Worm (Caenorhabditis elegans) whole organism, L1 larva: ENCODE data around the gene nlp-69.

Experiments
- C34B4.2 ChIP-seq: sonication (generic microtip); optimal IDR thresholded peaks from 2 replicates; lab custom pipeline; 2017; ENCODE audit warnings: mild to moderate bottlenecking, missing genetic modification characterization, missing compliant biosample characterization
- Y116A8C.19 ChIP-seq: sonication (generic microtip); optimal IDR thresholded peaks from 2 replicates; lab custom pipeline; 2016; ENCODE audit warnings: missing compliant biosample characterization, missing genetic modification characterization, borderline replicate concordance
- alr-1 ChIP-seq: fragments of 200-800 bp; sonication (Bioruptor generic); optimal IDR thresholded peaks from 2 replicates; lab custom pipeline; 2018; ENCODE audit warnings: borderline replicate concordance, mild to moderate bottlenecking, missing genetic modification characterization, missing compliant biosample characterization
- blmp-1 ChIP-seq: fragments of 150-350 bp; optimal IDR thresholded peaks from 2 replicates; lab custom pipeline; 2014; ENCODE audit warnings: missing biosample characterization, missing genetic modification characterization
- ceh-88 ChIP-seq: fragments of 200-800 bp; sonication (Bioruptor generic); IDR thresholded peaks from 2 replicates; pipeline ENCODE4 v1.3.6; 2022; ENCODE audit warnings: missing genetic modification characterization, missing compliant biosample characterization
- ceh-90 ChIP-seq: sonication (generic microtip); optimal IDR thresholded peaks from 2 replicates; lab custom pipeline; 2016; ENCODE audit warnings: missing genetic modification characterization, missing compliant biosample characterization
- dsc-1 ChIP-seq: sonication (generic microtip); optimal IDR thresholded peaks from 2 replicates; lab custom pipeline; 2016; ENCODE audit warnings: mild to moderate bottlenecking, missing genetic modification characterization, missing compliant biosample characterization
- ets-5 ChIP-seq: fragments of 200-800 bp; sonication (Bioruptor generic); IDR thresholded peaks from 2 replicates; pipeline ENCODE4 v1.3.6; 2022; ENCODE audit warnings: missing genetic modification characterization, missing compliant biosample characterization
- fkh-10 ChIP-seq: sonication (generic microtip); optimal IDR thresholded peaks from 2 replicates; lab custom pipeline; 2017; ENCODE audit warnings: missing biosample characterization, missing genetic modification reagents, missing genetic modification characterization
- fkh-8 ChIP-seq: sonication (generic microtip); optimal IDR thresholded peaks from 2 replicates; lab custom pipeline; 2016; ENCODE audit warnings: mild to moderate bottlenecking, missing genetic modification characterization, missing compliant biosample characterization
- fos-1 ChIP-seq: fragments of 150-350 bp; optimal IDR thresholded peaks from 2 replicates; lab custom pipeline; 2014; ENCODE audit warnings: missing biosample characterization, missing genetic modification characterization
- grh-1 ChIP-seq: fragments of 200-800 bp; sonication (Bioruptor generic); IDR thresholded peaks from 2 replicates; pipeline ENCODE4 v1.3.6; 2022; ENCODE audit warnings: missing genetic modification reagents, missing genetic modification characterization, missing compliant biosample characterization
- hlh-4 ChIP-seq: sonication (generic microtip); optimal IDR thresholded peaks from 2 replicates; lab custom pipeline; 2016; ENCODE audit warnings: mild to moderate bottlenecking, missing genetic modification characterization, missing compliant biosample characterization
- hpl-2 ChIP-seq: fragments of 150-350 bp; optimal IDR thresholded peaks from 2 replicates; lab custom pipeline; 2014; ENCODE audit warnings: missing biosample characterization, missing genetic modification reagents, missing genetic modification characterization
- lin-14 ChIP-seq: fragments of 200-800 bp; sonication (Bioruptor generic); optimal IDR thresholded peaks from 2 replicates; lab custom pipeline; 2018; ENCODE audit warnings: mild to moderate bottlenecking, missing genetic modification characterization, moderate library complexity, missing compliant biosample characterization
- lin-35 ChIP-seq, 2 experiments: fragments of 150-350 bp; optimal IDR thresholded peaks; 2 replicates each; lab custom pipeline; 2014; ENCODE audit warnings: missing biosample characterization in 2 of 2, missing genetic modification characterization in 2 of 2, missing genetic modification reagents in 2 of 2
- lin-39 ChIP-seq: fragments of 150-350 bp; optimal IDR thresholded peaks from 2 replicates; lab custom pipeline; 2014; ENCODE audit warnings: missing biosample characterization, missing genetic modification reagents, missing genetic modification characterization
- lsy-2 ChIP-seq, 2 experiments: fragments of 150-350 bp; optimal IDR thresholded peaks; 2 replicates each; lab custom pipeline; 2014; ENCODE audit warnings: missing biosample characterization in 2 of 2, missing genetic modification characterization in 2 of 2
- mdl-1 ChIP-seq, 2 experiments: fragments of 150-350 bp; optimal IDR thresholded peaks; 2 replicates each; lab custom pipeline; 2014 to 2017; ENCODE audit warnings: missing biosample characterization in 2 of 2, missing genetic modification characterization in 2 of 2, inconsistent platforms in 1 of 2
- mef-2 ChIP-seq: fragments of 150-350 bp; optimal IDR thresholded peaks from 2 replicates; lab custom pipeline; 2014; ENCODE audit warnings: missing biosample characterization, missing genetic modification characterization
- nhr-12 ChIP-seq: sonication (generic microtip); optimal IDR thresholded peaks from 2 replicates; lab custom pipeline; 2017; ENCODE audit warnings: missing biosample characterization, missing genetic modification characterization
- nhr-19 ChIP-seq: fragments of 200-800 bp; sonication (Bioruptor generic); conservative IDR thresholded peaks from 2 replicates; pipeline ENCODE4 v1.3.6; 2022; ENCODE audit warnings: missing genetic modification characterization, missing compliant biosample characterization
- nhr-237 ChIP-seq: fragments of 150-350 bp; optimal IDR thresholded peaks from 2 replicates; lab custom pipeline; 2014; ENCODE audit warnings: missing biosample characterization, missing genetic modification characterization
- nhr-28 ChIP-seq: fragments of 150-350 bp; optimal IDR thresholded peaks from 2 replicates; lab custom pipeline; 2014; ENCODE audit warnings: missing biosample characterization, missing genetic modification characterization
- nhr-47 ChIP-seq: sonication (generic microtip); optimal IDR thresholded peaks from 2 replicates; lab custom pipeline; 2016; ENCODE audit warnings: mild to moderate bottlenecking, missing genetic modification characterization, moderate library complexity, missing compliant biosample characterization
- nhr-71 ChIP-seq: sonication (generic microtip); optimal IDR thresholded peaks from 2 replicates; lab custom pipeline; 2016; ENCODE audit warnings: mild to moderate bottlenecking, missing genetic modification characterization, moderate library complexity, missing compliant biosample characterization
- nhr-85 ChIP-seq: sonication (generic microtip); peaks from one replicate; lab custom pipeline; 2016; ENCODE audit warnings: missing genetic modification characterization, inconsistent platforms, missing compliant biosample characterization
- nhr-90 ChIP-seq: sonication (generic microtip); optimal IDR thresholded peaks from 2 replicates; lab custom pipeline; 2016; ENCODE audit warnings: mild to moderate bottlenecking, missing genetic modification characterization, missing compliant biosample characterization; ENCODE audit not compliant: poor library complexity
- pag-3 ChIP-seq: sonication (generic microtip); optimal IDR thresholded peaks from 2 replicates; lab custom pipeline; 2017; ENCODE audit warnings: missing genetic modification characterization, mild to moderate bottlenecking, missing compliant biosample characterization, antibody characterized with exemption, borderline replicate concordance; ENCODE audit not compliant: insufficient read depth
- pax-3 ChIP-seq: fragments of 200-800 bp; sonication (Bioruptor generic); optimal IDR thresholded peaks from 2 replicates; lab custom pipeline; 2018; ENCODE audit warnings: mild to moderate bottlenecking, missing genetic modification characterization, moderate library complexity, missing compliant biosample characterization
- skn-1 ChIP-seq: fragments of 150-350 bp; optimal IDR thresholded peaks from 2 replicates; lab custom pipeline; 2014; ENCODE audit warnings: missing biosample characterization, missing genetic modification characterization
- snu-23 ChIP-seq: sonication (generic microtip); optimal IDR thresholded peaks from 2 replicates; lab custom pipeline; 2016; ENCODE audit warnings: missing genetic modification characterization, missing compliant biosample characterization
- swsn-7 ChIP-seq: sonication (generic microtip); optimal IDR thresholded peaks from 2 replicates; lab custom pipeline; 2016; ENCODE audit warnings: missing genetic modification characterization, missing compliant biosample characterization
- unc-130 ChIP-seq: fragments of 150-350 bp; optimal IDR thresholded peaks from 2 replicates; lab custom pipeline; 2017; ENCODE audit warnings: missing biosample characterization, missing genetic modification characterization, inconsistent platforms
- unc-30 ChIP-seq: sonication (generic microtip); optimal IDR thresholded peaks from 2 replicates; lab custom pipeline; 2017; ENCODE audit warnings: missing biosample characterization, missing genetic modification characterization
- unc-98 ChIP-seq: fragments of 200-800 bp; sonication (Bioruptor generic); IDR thresholded peaks from 2 replicates; pipeline ENCODE4 v1.3.6; 2022; ENCODE audit warnings: missing genetic modification characterization, missing compliant biosample characterization
- vab-15 ChIP-seq: sonication (generic microtip); optimal IDR thresholded peaks from 2 replicates; lab custom pipeline; 2017; ENCODE audit warnings: missing genotype, mild to moderate bottlenecking, missing genetic modification characterization, missing compliant biosample characterization
- zag-1 ChIP-seq: fragments of 150-350 bp; optimal IDR thresholded peaks from 2 replicates; lab custom pipeline; 2014; ENCODE audit warnings: missing biosample characterization, missing genetic modification characterization
- zip-4 ChIP-seq: fragments of 200-800 bp; sonication (Bioruptor generic); optimal IDR thresholded peaks from 2 replicates; lab custom pipeline; 2018; ENCODE audit warnings: mild to moderate bottlenecking, missing genetic modification characterization, moderate library complexity, missing compliant biosample characterization
- ztf-11 ChIP-seq, 2 experiments: sonication (generic microtip); optimal IDR thresholded peaks; 2 replicates each; lab custom pipeline; 2016 to 2017; ENCODE audit warnings: missing genetic modification characterization in 2 of 2, missing biosample characterization in 1 of 2, missing compliant biosample characterization in 1 of 2

The nlp-69 gene

ce11 chrV:20068389-20068788, 26.4 kb downstream of the nlp-69 start:
- no peak for TF ChIP-seq dsc-1 (tag; lab: Kevin White, UChicago)
- peak in 1 of 2 experiments; percentile 53 for TF ChIP-seq lin-35 (GFP tag; optimal IDR thresholded peaks at IDR 0.05; lab: Kevin White, UChicago)
- no peak for TF ChIP-seq nhr-85 (tag; lab: Kevin White, UChicago)
- no peak for TF ChIP-seq nhr-71 (tag; lab: Kevin White, UChicago)
- peak; percentile 4 for TF ChIP-seq swsn-7 (tag; lab: Kevin White, UChicago)
- TF ChIP-seq pag-3 (tag; lab: Kevin White, UChicago): no peak
- no peak for TF ChIP-seq Y116A8C.19 (tag; lab: Kevin White, UChicago)
- peak; percentile 63 to 91 for TF ChIP-seq lsy-2 (tag; optimal IDR thresholded peaks at IDR 0.05; lab: Kevin White, UChicago)
- TF ChIP-seq nhr-90 (tag; lab: Kevin White, UChicago): peak; percentile 1
- TF ChIP-seq mdl-1 (tag; optimal IDR thresholded peaks at IDR 0.05; lab: Kevin White, UChicago): peak in 1 of 2 experiments; percentile 10
- TF ChIP-seq snu-23 (GFP tag; lab: Kevin White, UChicago): peak; percentile 51
- no peak for TF ChIP-seq ceh-90 (tag; lab: Kevin White, UChicago)
- TF ChIP-seq blmp-1 (tag; lab: Kevin White, UChicago): peak; percentile 6
- TF ChIP-seq skn-1: peak; percentile 15

DNA sequence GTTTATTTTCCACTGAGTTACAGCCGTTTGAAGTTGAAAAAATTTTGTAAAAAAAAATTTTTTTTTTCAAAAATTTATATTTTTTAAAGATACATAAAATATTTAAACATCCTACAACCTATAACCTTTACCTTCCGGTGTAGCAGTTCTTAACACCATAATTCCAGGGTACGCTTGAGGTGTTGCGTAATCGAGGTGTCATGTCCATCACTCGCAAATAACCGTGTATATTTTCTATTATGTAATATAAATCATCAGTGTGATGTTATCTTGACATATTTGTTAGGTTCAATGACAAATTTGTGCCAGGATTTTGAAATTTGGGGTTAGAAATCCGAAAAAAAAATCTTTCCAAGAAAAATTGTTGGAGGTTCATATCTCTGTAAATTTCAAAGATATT, 27.7 kb downstream of the nlp-69 start:
- TF ChIP-seq nhr-47 (tag; lab: Kevin White, UChicago) (no peak), nhr-28 (no peak), mdl-1 (tag; optimal IDR thresholded peaks at IDR 0.05; lab: Kevin White, UChicago) (no peak), mef-2 (tag; lab: Kevin White, UChicago) (no peak)

DNA sequence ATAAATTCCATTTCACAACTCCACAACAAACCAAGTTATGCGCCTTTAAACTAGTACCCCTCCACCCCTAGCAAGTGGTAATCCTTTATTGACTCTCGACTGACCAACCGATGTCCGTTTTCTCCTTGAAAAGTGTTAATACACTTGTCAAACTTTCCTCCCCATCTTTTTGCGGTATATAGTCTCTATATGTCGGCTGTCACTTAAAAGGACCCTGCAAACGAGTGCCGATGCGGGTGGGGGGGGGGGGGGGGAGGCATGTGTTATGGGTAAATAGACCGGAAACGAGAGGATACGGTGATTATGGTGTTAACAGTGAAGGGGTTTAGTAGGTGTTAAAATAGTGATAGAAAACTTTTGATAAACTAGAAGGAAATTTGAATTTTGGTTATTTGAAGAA, 29.7 kb downstream of the nlp-69 start:
- no peak for TF ChIP-seq fkh-8 (tag; lab: Kevin White, UChicago)
- no peak for TF ChIP-seq fos-1 (tag; lab: Kevin White, UChicago)
- TF ChIP-seq hpl-2 (GFP tag; lab: Kevin White, UChicago): no peak
- no peak for TF ChIP-seq blmp-1 (tag; lab: Kevin White, UChicago)
- TF ChIP-seq alr-1 (tag; lab: Kevin White, UChicago): no peak
- no peak for TF ChIP-seq unc-98 (GFP tag; lab: Robert Waterston, UW)
- TF ChIP-seq grh-1 (GFP tag; lab: Robert Waterston, UW): no peak
- no peak for TF ChIP-seq lin-35 (GFP tag; optimal IDR thresholded peaks at IDR 0.05; lab: Kevin White, UChicago)
- no peak for TF ChIP-seq pax-3 (tag; lab: Kevin White, UChicago)
- TF ChIP-seq nhr-28: no peak
- no peak for TF ChIP-seq nhr-71 (tag; lab: Kevin White, UChicago)
- TF ChIP-seq fkh-10 (GFP tag; lab: Kevin White, UChicago): no peak
- no peak for TF ChIP-seq unc-30 (tag; lab: Kevin White, UChicago)
- TF ChIP-seq ceh-88 (GFP tag; lab: Robert Waterston, UW): no peak
- no peak for TF ChIP-seq zag-1 (tag; lab: Kevin White, UChicago)
- no peak for TF ChIP-seq pag-3 (tag; lab: Kevin White, UChicago)
- no peak for TF ChIP-seq zip-4 (GFP tag; lab: Kevin White, UChicago)
- no peak for TF ChIP-seq nhr-19 (GFP tag; lab: Robert Waterston, UW)
- TF ChIP-seq nhr-237 (tag; lab: Kevin White, UChicago): no peak
- no peak for TF ChIP-seq hlh-4

DNA sequence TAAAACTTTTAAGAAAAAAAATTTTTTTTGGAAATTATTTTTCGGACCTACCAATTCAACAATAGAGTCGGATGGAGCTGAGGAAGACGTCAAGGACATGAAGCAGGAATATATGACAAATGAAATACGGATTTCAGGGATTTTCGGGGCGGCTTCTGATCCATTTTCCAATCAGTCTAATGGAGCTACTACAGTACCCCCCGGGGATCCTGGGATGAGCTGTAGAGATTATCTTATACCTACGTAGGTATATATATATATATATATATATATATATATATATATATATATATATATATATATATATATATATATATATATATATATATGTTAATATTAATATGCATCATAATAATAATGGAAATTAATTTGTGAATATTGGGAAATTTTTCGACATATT, 30.7 kb downstream of the nlp-69 start, which contains the start of gene ttx-1:
Gene ttx-1, minus strand, starts transcription at position 101 of the 400 bp plus-strand sequence.
- TF ChIP-seq ets-5 (GFP tag; lab: Robert Waterston, UW): no peak
- TF ChIP-seq lin-14 (GFP tag; lab: Kevin White, UChicago): no peak
- no peak for TF ChIP-seq unc-130 (tag; lab: Kevin White, UChicago)
- no peak for TF ChIP-seq unc-30 (tag; lab: Kevin White, UChicago)
- TF ChIP-seq pax-3 (tag; lab: Kevin White, UChicago): no peak
- no peak for TF ChIP-seq vab-15
- no peak for TF ChIP-seq C34B4.2 (tag; lab: Kevin White, UChicago)
- no peak for TF ChIP-seq nhr-12
- no peak for TF ChIP-seq ztf-11 (tag; optimal IDR thresholded peaks at IDR 0.05; lab: Kevin White, UChicago)
- TF ChIP-seq hlh-4: no peak
- TF ChIP-seq lin-39 (tag; lab: Kevin White, UChicago): no peak
- TF ChIP-seq, all 84 proteins: peak for 0
